Worm (Caenorhabditis elegans) whole organism, early embryonic: ENCODE measurements around the gene nhr-192.

Source experiments
- F13C5.2 ChIP-seq: sonication (generic microtip); optimal IDR thresholded peaks from 2 replicates; lab custom pipeline; 2017; ENCODE audit warnings: mild to moderate bottlenecking, missing genetic modification characterization, inconsistent platforms, missing compliant biosample characterization
- ama-1 ChIP-seq: fragments of 150-350 bp; optimal IDR thresholded peaks from 2 replicates; lab custom pipeline; 2014
- flt-1 ChIP-seq: fragments of 200-800 bp; sonication (Bioruptor generic); IDR thresholded peaks from 2 replicates; pipeline ENCODE4 v1.3.6; 2022; ENCODE audit warnings: missing genetic modification characterization, missing compliant biosample characterization
- hmg-4 ChIP-seq: fragments of 200-800 bp; sonication (Bioruptor generic); optimal IDR thresholded peaks from 2 replicates; lab custom pipeline; 2018; ENCODE audit warnings: mild to moderate bottlenecking, missing genetic modification characterization, missing compliant biosample characterization
- hnd-1 ChIP-seq: sonication (generic microtip); optimal IDR thresholded peaks from 2 replicates; lab custom pipeline; 2016; ENCODE audit warnings: missing genetic modification characterization, missing compliant biosample characterization

DNA sequence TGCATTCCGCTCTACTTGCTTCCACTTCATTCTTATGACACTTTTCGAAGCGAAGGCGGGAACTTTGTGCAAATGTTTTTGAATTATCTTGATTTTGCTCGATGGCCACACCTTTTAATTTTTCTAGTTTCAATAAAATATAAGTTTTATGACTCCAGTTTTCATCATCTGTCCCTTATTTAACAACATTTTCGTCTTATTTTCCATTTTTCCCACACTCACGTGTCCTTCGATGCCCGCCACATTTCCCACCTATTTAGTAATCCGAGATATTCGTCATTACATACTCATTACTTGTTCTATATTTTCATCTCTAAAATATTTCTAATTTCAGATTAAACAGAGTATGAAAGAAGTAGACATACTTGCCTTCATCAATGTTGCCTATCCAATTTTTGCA is 23.9 kb upstream of the nhr-192 start, which contains the start of gene srd-49:
- TF ChIP-seq flt-1 (GFP tag; lab: Robert Waterston, UW) = no peak
- TF ChIP-seq ama-1 = no peak
- no peak for TF ChIP-seq F13C5.2 (tag; lab: Kevin White, UChicago)
- TF ChIP-seq hmg-4 (GFP tag; lab: Kevin White, UChicago) = no peak
- no peak for TF ChIP-seq hnd-1 (tag; lab: Kevin White, UChicago)
